Worm (Caenorhabditis elegans) whole organism, L3 larva: ENCODE data around the gene nono-1.

Experiments used
- aly-2 ChIP-seq: fragments of 150-350 bp; optimal IDR thresholded peaks from 2 replicates; lab custom pipeline; 2014; ENCODE audit warnings: missing biosample characterization, missing genetic modification characterization
- mdl-1 ChIP-seq: fragments of 150-350 bp; optimal IDR thresholded peaks from 2 replicates; lab custom pipeline; 2014; ENCODE audit warnings: missing biosample characterization, missing genetic modification characterization
- pqm-1 ChIP-seq: fragments of 150-350 bp; optimal IDR thresholded peaks from 2 replicates; lab custom pipeline; 2017; ENCODE audit warnings: missing biosample characterization, missing genetic modification characterization, inconsistent platforms

DNA sequence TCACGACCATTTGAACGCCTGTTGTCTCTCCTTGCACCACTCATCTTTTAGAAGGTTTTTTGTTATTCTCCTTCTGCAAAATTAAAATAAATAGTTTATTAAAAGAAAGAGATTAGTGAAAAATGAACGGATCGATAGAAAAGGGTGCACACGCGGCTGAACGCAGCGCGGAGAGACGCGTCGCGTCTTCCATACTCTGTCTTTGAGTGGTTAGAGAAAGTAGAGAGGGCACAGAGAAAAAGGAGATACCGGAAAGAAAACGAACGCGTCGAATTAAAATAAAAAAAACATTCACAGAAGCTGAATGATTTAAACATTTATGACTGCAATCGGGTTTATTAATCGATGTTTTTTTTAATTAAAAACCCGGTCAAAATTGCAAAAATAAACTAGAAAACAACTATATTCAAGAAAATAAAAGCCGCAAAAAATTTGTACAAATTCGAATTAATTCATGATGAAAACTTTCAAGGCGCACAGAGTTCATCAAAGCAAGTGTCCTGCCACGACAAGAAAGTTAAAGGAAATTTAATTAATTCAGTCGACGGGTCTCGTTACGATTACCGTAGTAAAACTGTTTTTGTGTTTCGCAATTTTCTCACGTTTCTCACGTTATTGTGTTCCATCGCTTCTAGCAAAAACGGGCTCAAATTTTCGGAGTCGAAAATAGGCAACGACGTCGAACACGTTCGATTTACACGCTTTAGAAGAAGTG lies at the start of gene nono-1, which contains the start of gene nop-1:
- TF ChIP-seq aly-2 (tag; lab: Kevin White, UChicago) (no peak), pqm-1 (tag; lab: Kevin White, UChicago) (no peak), mdl-1 (no peak)
